Worm (Caenorhabditis elegans) whole organism, midembryonic: ENCODE data around the gene math-22.

Experiments
- klf-2 ChIP-seq: fragments of 200-800 bp; sonication (Bioruptor generic); conservative IDR thresholded peaks from 2 replicates; pipeline ENCODE4 v1.3.6; 2022; ENCODE audit warnings: missing genetic modification reagents, missing genetic modification characterization, missing compliant biosample characterization
- med-1 ChIP-seq: sonication (generic microtip); optimal IDR thresholded peaks from 2 replicates; lab custom pipeline; 2017; ENCODE audit warnings: missing genetic modification characterization, mild to moderate bottlenecking, missing compliant biosample characterization, antibody characterized with exemption, missing genetic modification reagents; ENCODE audit not compliant: insufficient read depth
- ztf-29 ChIP-seq: fragments of 200-800 bp; sonication (Bioruptor generic); IDR thresholded peaks from 2 replicates; pipeline ENCODE4 v1.3.6; 2022; ENCODE audit warnings: missing genetic modification reagents, missing genetic modification characterization, missing compliant biosample characterization

- TF ChIP-seq med-1 (GFP tag; lab: Kevin White, UChicago) (no peak), ztf-29 (GFP tag; lab: Robert Waterston, UW) (no peak), klf-2 (no peak)
Measured at ce11 chrII:1905104-1905503, at the start of gene math-22.
